1 fruit fly cellular context compared by ENCODE assay signal in the genomic region with DNA sequence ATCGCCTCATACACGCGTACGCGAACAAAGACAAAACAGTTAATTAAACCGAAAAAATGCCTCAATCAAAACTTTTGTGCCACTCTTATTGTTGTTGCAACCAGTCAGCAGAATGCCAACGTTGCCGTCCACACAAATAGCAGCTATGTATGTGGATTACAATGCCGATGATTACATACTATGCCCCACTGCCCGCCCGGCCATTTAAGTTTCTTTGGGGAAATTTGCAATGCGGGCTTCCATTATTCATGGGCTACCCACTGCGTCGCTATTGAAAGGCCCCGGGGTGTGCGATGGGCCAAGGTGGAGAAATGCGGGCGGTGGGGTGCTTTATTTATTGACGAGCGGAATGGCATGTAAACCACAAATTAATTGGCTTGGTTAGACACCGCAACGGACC.
TF ChIP-seq lines count a peak whose summit lies in the region.

No protein-coding gene starts in this region.

TF ChIP-seq in whole organism, embryonic, 481 proteins besides CTCF, POLR2A, EP300 and RAD21 (continued from another document):
- TF ChIP-seq B-H2 (GFP tag; optimal IDR thresholded peaks at IDR 0.05; lab: Kevin White, UChicago), result no peak
- TF ChIP-seq yki (optimal IDR thresholded peaks at IDR 0.05; lab: Kevin White, UChicago), result no peak
- TF ChIP-seq CG14710 (tag; optimal IDR thresholded peaks at IDR 0.05; lab: Kevin White, UChicago), result no peak
- no peak for TF ChIP-seq CG6854 (GFP tag; optimal IDR thresholded peaks at IDR 0.05; lab: Kevin White, UChicago)
- no peak for TF ChIP-seq vfl (GFP tag; optimal IDR thresholded peaks at IDR 0.05; lab: Kevin White, UChicago)
- 0 out of 2 replicates have a peak, but pooled peaks have one; percentile 15 for TF ChIP-seq crol (GFP tag; IDR thresholded peaks at IDR 0.05; lab: Robert Waterston, UW)
- peak; percentile 45; the same call in 1 of the 2 replicates for TF ChIP-seq ranshi (GFP tag; IDR thresholded peaks at IDR 0.05; lab: Robert Waterston, UW)
- TF ChIP-seq chn (GFP tag; optimal IDR thresholded peaks at IDR 0.05; lab: Kevin White, UChicago), result no peak
- TF ChIP-seq CG30020 (tag; optimal IDR thresholded peaks at IDR 0.05; lab: Kevin White, UChicago), result no peak
- TF ChIP-seq tup (GFP tag; optimal IDR thresholded peaks at IDR 0.05; lab: Kevin White, UChicago), result no peak
- TF ChIP-seq Ssrp (tag; optimal IDR thresholded peaks at IDR 0.05; lab: Kevin White, UChicago), result no peak
- TF ChIP-seq danr (GFP tag; IDR thresholded peaks at IDR 0.05; lab: Robert Waterston, UW), result no peak
- TF ChIP-seq CG15011 (GFP tag; optimal IDR thresholded peaks at IDR 0.05; lab: Kevin White, UChicago), result no peak
- TF ChIP-seq CG2202 (tag; optimal IDR thresholded peaks at IDR 0.05; lab: Kevin White, UChicago), result no peak
- TF ChIP-seq ash1 (GFP tag; optimal IDR thresholded peaks at IDR 0.05; lab: Kevin White, UChicago), result no peak
- peak; percentile 3 for TF ChIP-seq CG15269 (tag; optimal IDR thresholded peaks at IDR 0.05; lab: Kevin White, UChicago)
- 0 out of 2 replicates have a peak, but pooled peaks have one; percentile 21 for TF ChIP-seq CG4404 (GFP tag; IDR thresholded peaks at IDR 0.05; lab: Robert Waterston, UW)
- TF ChIP-seq CG4617 (GFP tag; optimal IDR thresholded peaks at IDR 0.05; lab: Kevin White, UChicago; ENCODE audit: borderline replicate concordance), result no peak
- TF ChIP-seq CG12219 (GFP tag; optimal IDR thresholded peaks at IDR 0.05; lab: Kevin White, UChicago), result no peak
- TF ChIP-seq CG13424 (tag; optimal IDR thresholded peaks at IDR 0.05; lab: Kevin White, UChicago), result no peak
- TF ChIP-seq Hand (GFP tag; optimal IDR thresholded peaks at IDR 0.05; lab: Kevin White, UChicago), result no peak
- TF ChIP-seq luna (GFP tag; optimal IDR thresholded peaks at IDR 0.05; lab: Kevin White, UChicago), result no peak
- no peak for TF ChIP-seq Dbx (GFP tag; IDR thresholded peaks at IDR 0.05; lab: Robert Waterston, UW)
- no peak for TF ChIP-seq lov (optimal IDR thresholded peaks at IDR 0.05; lab: Kevin White, UChicago)
- TF ChIP-seq lov (GFP tag; IDR thresholded peaks at IDR 0.05; lab: Robert Waterston, UW), result 0 out of 3 replicates have a peak, but pooled peaks have one; percentile 43
- no peak for TF ChIP-seq Kr (GFP tag; optimal IDR thresholded peaks at IDR 0.05; lab: Kevin White, UChicago)
- TF ChIP-seq CG34422 (GFP tag; IDR thresholded peaks at IDR 0.05; lab: Robert Waterston, UW), result 0 out of 3 replicates have a peak, but pooled peaks have one; percentile 33
- TF ChIP-seq CG11456 (GFP tag; IDR thresholded peaks at IDR 0.05; lab: Robert Waterston, UW), result 0 out of 3 replicates have a peak, but pooled peaks have one; percentile 54
- no peak for TF ChIP-seq dati (GFP tag; IDR thresholded peaks at IDR 0.05; lab: Robert Waterston, UW)
- TF ChIP-seq CG8765 (GFP tag; IDR thresholded peaks at IDR 0.05; lab: Robert Waterston, UW), result no peak
- no peak for TF ChIP-seq CG9876 (GFP tag; optimal IDR thresholded peaks at IDR 0.05; lab: Kevin White, UChicago)
- TF ChIP-seq CG10543 (GFP tag; optimal IDR thresholded peaks at IDR 0.05; lab: Kevin White, UChicago), result no peak
- no peak for TF ChIP-seq croc (GFP tag; conservative IDR thresholded peaks at IDR 0.05; lab: Robert Waterston, UW)
- TF ChIP-seq ase (GFP tag; IDR thresholded peaks at IDR 0.05; lab: Robert Waterston, UW), result 0 out of 3 replicates have a peak, but pooled peaks have one; percentile 6
- no peak for TF ChIP-seq CG31388 (GFP tag; optimal IDR thresholded peaks at IDR 0.05; lab: Kevin White, UChicago)
- TF ChIP-seq CG5245 (GFP tag; optimal IDR thresholded peaks at IDR 0.05; lab: Kevin White, UChicago), result no peak
- TF ChIP-seq pho (GFP tag; optimal IDR thresholded peaks at IDR 0.05; lab: Kevin White, UChicago), result no peak
- TF ChIP-seq CoRest (tag; optimal IDR thresholded peaks at IDR 0.05; lab: Kevin White, UChicago), result no peak
- no peak for TF ChIP-seq Bdp1 (GFP tag; optimal IDR thresholded peaks at IDR 0.05; lab: Kevin White, UChicago)
- no peak for TF ChIP-seq stwl (tag; optimal IDR thresholded peaks at IDR 0.05; lab: Kevin White, UChicago)
- TF ChIP-seq abd-A (tag; optimal IDR thresholded peaks at IDR 0.05; lab: Kevin White, UChicago), result no peak
- TF ChIP-seq Taf1 (GFP tag; IDR thresholded peaks at IDR 0.05; lab: Robert Waterston, UW), result no peak
- TF ChIP-seq twi (tag; optimal IDR thresholded peaks at IDR 0.05; lab: Kevin White, UChicago), result no peak
- no peak for TF ChIP-seq D (optimal IDR thresholded peaks at IDR 0.05; lab: Kevin White, UChicago)
- TF ChIP-seq D (GFP tag; optimal IDR thresholded peaks at IDR 0.05; lab: Kevin White, UChicago), result no peak
- TF ChIP-seq Trl (optimal IDR thresholded peaks at IDR 0.05; lab: Kevin White, UChicago), result no peak
- no peak for TF ChIP-seq Trl (GFP tag; optimal IDR thresholded peaks at IDR 0.05; lab: Kevin White, UChicago)
- no peak for TF ChIP-seq jigr1 (GFP tag; IDR thresholded peaks at IDR 0.05; lab: Robert Waterston, UW)
- TF ChIP-seq Mad (GFP tag; optimal IDR thresholded peaks at IDR 0.05; lab: Kevin White, UChicago), result no peak
- peak; percentile 17 for TF ChIP-seq Hmr (GFP tag; optimal IDR thresholded peaks at IDR 0.05; lab: Kevin White, UChicago)
- no peak for TF ChIP-seq CG16779 (GFP tag; IDR thresholded peaks at IDR 0.05; lab: Robert Waterston, UW)
- no peak for TF ChIP-seq pfk (GFP tag; optimal IDR thresholded peaks at IDR 0.05; lab: Kevin White, UChicago)
- no peak for TF ChIP-seq CG8290 (GFP tag; optimal IDR thresholded peaks at IDR 0.05; lab: Kevin White, UChicago)
- TF ChIP-seq CG8290 (tag; optimal IDR thresholded peaks at IDR 0.05; lab: Kevin White, UChicago), result peak in 1 of 2 experiments; percentile 15
- TF ChIP-seq jumu (GFP tag; optimal IDR thresholded peaks at IDR 0.05; lab: Kevin White, UChicago), result no peak
- TF ChIP-seq lilli (GFP tag; optimal IDR thresholded peaks at IDR 0.05; lab: Kevin White, UChicago), result no peak
- TF ChIP-seq Dip2 (GFP tag; IDR thresholded peaks at IDR 0.05; lab: Robert Waterston, UW), result no peak
- TF ChIP-seq h (optimal IDR thresholded peaks at IDR 0.05; lab: Kevin White, UChicago), result no peak
- TF ChIP-seq CHES-1-like (GFP tag; optimal IDR thresholded peaks at IDR 0.05; lab: Kevin White, UChicago), result no peak
- TF ChIP-seq Scr (GFP tag; IDR thresholded peaks at IDR 0.05; lab: Robert Waterston, UW; ENCODE audit: partially characterized antibody), result no peak
- TF ChIP-seq Neu2 (GFP tag; optimal IDR thresholded peaks at IDR 0.05; lab: Kevin White, UChicago; ENCODE audit: borderline replicate concordance), result no peak
- TF ChIP-seq CG6654 (GFP tag; optimal IDR thresholded peaks at IDR 0.05; lab: Kevin White, UChicago), result no peak
- TF ChIP-seq CG2129 (GFP tag; IDR thresholded peaks at IDR 0.05; lab: Robert Waterston, UW; ENCODE audit: partially characterized antibody), result no peak
- TF ChIP-seq Oli (tag; optimal IDR thresholded peaks at IDR 0.05; lab: Kevin White, UChicago), result peak; percentile 32
- TF ChIP-seq CG10431 (GFP tag; optimal IDR thresholded peaks at IDR 0.05; lab: Kevin White, UChicago), result no peak
- TF ChIP-seq ara (GFP tag; IDR thresholded peaks at IDR 0.05; lab: Robert Waterston, UW), result 0 out of 2 replicates have a peak, but pooled peaks have one; percentile 31
- TF ChIP-seq ci (GFP tag; IDR thresholded peaks at IDR 0.05; lab: Robert Waterston, UW), result peak; percentile 50; the same call in 2 of the 3 replicates
- TF ChIP-seq grau (tag; optimal IDR thresholded peaks at IDR 0.05; lab: Kevin White, UChicago), result no peak
- no peak for TF ChIP-seq CG33213 (GFP tag; optimal IDR thresholded peaks at IDR 0.05; lab: Kevin White, UChicago)
- no peak for TF ChIP-seq Oaz (GFP tag; IDR thresholded peaks at IDR 0.05; lab: Robert Waterston, UW)
- TF ChIP-seq CG31365 (tag; optimal IDR thresholded peaks at IDR 0.05; lab: Kevin White, UChicago), result no peak
- no peak for TF ChIP-seq gcm (GFP tag; optimal IDR thresholded peaks at IDR 0.05; lab: Kevin White, UChicago)
- no peak for TF ChIP-seq Elba2 (GFP tag; optimal IDR thresholded peaks at IDR 0.05; lab: Kevin White, UChicago)
- TF ChIP-seq Ptx1 (GFP tag; IDR thresholded peaks at IDR 0.05; lab: Robert Waterston, UW), result peak; percentile 66
- TF ChIP-seq CG18476 (GFP tag; optimal IDR thresholded peaks at IDR 0.05; lab: Kevin White, UChicago), result no peak
- no peak for TF ChIP-seq hkb (optimal IDR thresholded peaks at IDR 0.05; lab: Kevin White, UChicago)
- no peak for TF ChIP-seq hkb (GFP tag; IDR thresholded peaks at IDR 0.05; lab: Robert Waterston, UW)
- no peak for TF ChIP-seq bab2 (GFP tag; optimal IDR thresholded peaks at IDR 0.05; lab: Kevin White, UChicago)
- TF ChIP-seq CG6689 (GFP tag; IDR thresholded peaks at IDR 0.05; lab: Robert Waterston, UW), result peak; percentile 32; the same call in 1 of the 2 replicates
- TF ChIP-seq CG9797 (GFP tag; optimal IDR thresholded peaks at IDR 0.05; lab: Kevin White, UChicago), result no peak
- no peak for TF ChIP-seq Usf (GFP tag; optimal IDR thresholded peaks at IDR 0.05; lab: Kevin White, UChicago)
- no peak for TF ChIP-seq ems (GFP tag; optimal IDR thresholded peaks at IDR 0.05; lab: Kevin White, UChicago)
- no peak for TF ChIP-seq CG17385 (GFP tag; optimal IDR thresholded peaks at IDR 0.05; lab: Kevin White, UChicago)
- TF ChIP-seq HmgZ (tag; optimal IDR thresholded peaks at IDR 0.05; lab: Kevin White, UChicago), result no peak
- no peak for TF ChIP-seq CG1602 (GFP tag; optimal IDR thresholded peaks at IDR 0.05; lab: Kevin White, UChicago)
- TF ChIP-seq aop (GFP tag; IDR thresholded peaks at IDR 0.05; lab: Robert Waterston, UW), result no peak
- no peak for TF ChIP-seq H15 (GFP tag; IDR thresholded peaks at IDR 0.05; lab: Robert Waterston, UW)
- TF ChIP-seq insv (GFP tag; optimal IDR thresholded peaks at IDR 0.05; lab: Kevin White, UChicago), result no peak
- TF ChIP-seq Ets65A (GFP tag; lab: Kevin White, UChicago), result peak; percentile 17
- TF ChIP-seq inv (GFP tag; IDR thresholded peaks at IDR 0.05; lab: Robert Waterston, UW; ENCODE audit: partially characterized antibody), result no peak
- no peak for TF ChIP-seq sr (GFP tag; IDR thresholded peaks at IDR 0.05; lab: Robert Waterston, UW)
- no peak for TF ChIP-seq Dek (tag; optimal IDR thresholded peaks at IDR 0.05; lab: Kevin White, UChicago)
- TF ChIP-seq gsb-n (tag; optimal IDR thresholded peaks at IDR 0.05; lab: Kevin White, UChicago), result no peak
- peak; percentile 3 for TF ChIP-seq CG18599 (GFP tag; optimal IDR thresholded peaks at IDR 0.05; lab: Kevin White, UChicago)
- no peak for TF ChIP-seq CG11085 (GFP tag; IDR thresholded peaks at IDR 0.05; lab: Robert Waterston, UW)
- no peak for TF ChIP-seq CG13894 (tag; optimal IDR thresholded peaks at IDR 0.05; lab: Kevin White, UChicago)
- TF ChIP-seq CG9215 (GFP tag; IDR thresholded peaks at IDR 0.05; lab: Robert Waterston, UW), result 0 out of 2 replicates have a peak, but pooled peaks have one; percentile 10
- TF ChIP-seq CG11696 (GFP tag; IDR thresholded peaks at IDR 0.05; lab: Robert Waterston, UW), result peak; percentile 81
- no peak for TF ChIP-seq Abd-B (GFP tag; optimal IDR thresholded peaks at IDR 0.05; lab: Kevin White, UChicago)
- TF ChIP-seq Lim3 (GFP tag; IDR thresholded peaks at IDR 0.05; lab: Robert Waterston, UW), result no peak
- TF ChIP-seq kay (GFP tag; optimal IDR thresholded peaks at IDR 0.05; lab: Kevin White, UChicago), result no peak
- TF ChIP-seq dmrt11E (tag; optimal IDR thresholded peaks at IDR 0.05; lab: Kevin White, UChicago), result no peak
- TF ChIP-seq prd (optimal IDR thresholded peaks at IDR 0.05; lab: Kevin White, UChicago), result no peak
- peak; percentile 77 for TF ChIP-seq prd (GFP tag; IDR thresholded peaks at IDR 0.05; lab: Robert Waterston, UW)
- TF ChIP-seq mld (GFP tag; IDR thresholded peaks at IDR 0.05; lab: Robert Waterston, UW; ENCODE audit: partially characterized antibody), result no peak
- TF ChIP-seq CG14050 (GFP tag; IDR thresholded peaks at IDR 0.05; lab: Robert Waterston, UW), result no peak
- 0 out of 3 replicates have a peak, but pooled peaks have one; percentile 27 for TF ChIP-seq row (GFP tag; IDR thresholded peaks at IDR 0.05; lab: Robert Waterston, UW)
- no peak for TF ChIP-seq CG14965 (GFP tag; optimal IDR thresholded peaks at IDR 0.05; lab: Kevin White, UChicago; ENCODE audit: borderline replicate concordance)
- no peak for TF ChIP-seq MESR4 (GFP tag; optimal IDR thresholded peaks at IDR 0.05; lab: Kevin White, UChicago)
- no peak for TF ChIP-seq CG2712 (tag; optimal IDR thresholded peaks at IDR 0.05; lab: Kevin White, UChicago)
- TF ChIP-seq fd96Cb (tag; optimal IDR thresholded peaks at IDR 0.05; lab: Kevin White, UChicago), result peak; percentile 5
- no peak for TF ChIP-seq dm (GFP tag; optimal IDR thresholded peaks at IDR 0.05; lab: Kevin White, UChicago)
- no peak for TF ChIP-seq CG5953 (GFP tag; IDR thresholded peaks at IDR 0.05; lab: Robert Waterston, UW)
- no peak for TF ChIP-seq sd (tag; optimal IDR thresholded peaks at IDR 0.05; lab: Kevin White, UChicago)
- TF ChIP-seq cwo (GFP tag; optimal IDR thresholded peaks at IDR 0.05; lab: Kevin White, UChicago), result no peak
- TF ChIP-seq ken (GFP tag; IDR thresholded peaks at IDR 0.05; lab: Robert Waterston, UW), result no peak
- TF ChIP-seq Antp (GFP tag; optimal IDR thresholded peaks at IDR 0.05; lab: Kevin White, UChicago), result no peak
- no peak for TF ChIP-seq ab (GFP tag; optimal IDR thresholded peaks at IDR 0.05; lab: Kevin White, UChicago)
- TF ChIP-seq CG43689 (GFP tag; IDR thresholded peaks at IDR 0.05; lab: Robert Waterston, UW), result no peak
- TF ChIP-seq Drgx (GFP tag; IDR thresholded peaks at IDR 0.05; lab: Robert Waterston, UW), result no peak
- TF ChIP-seq gfzf (GFP tag; optimal IDR thresholded peaks at IDR 0.05; lab: Kevin White, UChicago), result no peak
- TF ChIP-seq CG4424 (GFP tag; optimal IDR thresholded peaks at IDR 0.05; lab: Kevin White, UChicago), result no peak
- TF ChIP-seq CG9817 (tag; optimal IDR thresholded peaks at IDR 0.05; lab: Kevin White, UChicago), result no peak
- TF ChIP-seq CG17328 (GFP tag; IDR thresholded peaks at IDR 0.05; lab: Robert Waterston, UW), result 0 out of 2 replicates have a peak, but pooled peaks have one; percentile 22
- TF ChIP-seq sima (GFP tag; optimal IDR thresholded peaks at IDR 0.05; lab: Kevin White, UChicago), result no peak
TF ChIP-seq in whole organism, embryonic: peak in this region for 57.
